Worm (Caenorhabditis elegans): ENCODE data around the gene ebp-1.
"Not testable (repeated sequence)": the region's sequence is repeated elsewhere in the genome, so short reads cannot be mapped to it uniquely, and the experiment has no call there.

ebp-1 gene

ce11 chrV:18021464-18021863, 21.9 kb upstream of the ebp-1 start:
- TF ChIP-seq ztf-25 (GFP tag; IDR thresholded peaks at IDR 0.05) (no peak), mcd-1 (GFP tag; IDR thresholded peaks at IDR 0.05) (peak; percentile 80)

- TF ChIP-seq somi-1 (GFP tag; optimal IDR thresholded peaks at IDR 0.05) (no peak), mcd-1 (GFP tag; IDR thresholded peaks at IDR 0.05) (no peak), tbx-9 (tag; optimal IDR thresholded peaks at IDR 0.05; ENCODE audit: borderline replicate concordance) (no peak), dpff-1 (tag; optimal IDR thresholded peaks at IDR 0.05) (no peak), Y53G8AR.9 (GFP tag; conservative IDR thresholded peaks at IDR 0.05) (no peak), F57A8.1 (GFP tag; optimal IDR thresholded peaks at IDR 0.05) (no peak), pbrm-1 (GFP tag; IDR thresholded peaks at IDR 0.05) (no peak), B0261.1 (tag; optimal IDR thresholded peaks at IDR 0.05) (no peak), lin-26 (GFP tag; IDR thresholded peaks at IDR 0.05) (no peak), bed-2 (GFP tag; IDR thresholded peaks at IDR 0.05) (no peak), madf-10 (tag; optimal IDR thresholded peaks at IDR 0.05) (no peak), let-526 (GFP tag; IDR thresholded peaks at IDR 0.05) (no peak), athp-1 (tag; optimal IDR thresholded peaks at IDR 0.05) (no peak)
Measured at ce11 chrV:18022179-18022578, 21.2 kb upstream of the ebp-1 start, which contains the start of gene prp-6. Gene prp-6, plus strand, starts transcription at chrV:18022479.

- TF ChIP-seq lin-26 (GFP tag; IDR thresholded peaks at IDR 0.05); K11D2.4 (GFP tag; IDR thresholded peaks at IDR 0.05); xnd-1 (tag; optimal IDR thresholded peaks at IDR 0.05): not testable (repeated sequence)
Measured at ce11 chrV:18055297-18056019, 12.1 kb downstream of the ebp-1 start, which contains the start of the genes Y59A8B.25 and ebp-3. Gene Y59A8B.25, minus strand, starts transcription at chrV:18055397. Gene ebp-3, plus strand, starts transcription at chrV:18055969.

ce11 chrV:18066257-18066783, 22.9 kb downstream of the ebp-1 start, which contains the start of gene Y59A8B.8:
Gene Y59A8B.8, minus strand, starts transcription at chrV:18066307.
- TF ChIP-seq dox-1 (GFP tag; IDR thresholded peaks at IDR 0.05): no peak
- TF ChIP-seq xnd-1 (tag; optimal IDR thresholded peaks at IDR 0.05): no peak
- no peak for TF ChIP-seq Y53G8AR.9 (GFP tag; conservative IDR thresholded peaks at IDR 0.05)
- TF ChIP-seq ama-1 (optimal IDR thresholded peaks at IDR 0.05): no peak
- TF ChIP-seq ama-1 (GFP tag; optimal IDR thresholded peaks at IDR 0.05): no peak
- no peak for TF ChIP-seq sea-2 (GFP tag; IDR thresholded peaks at IDR 0.05)
- TF ChIP-seq hsf-1 (GFP tag; IDR thresholded peaks at IDR 0.05): no peak
- no peak for TF ChIP-seq rec-8 (tag; optimal IDR thresholded peaks at IDR 0.05)
- TF ChIP-seq ceh-100 (GFP tag; IDR thresholded peaks at IDR 0.05): no peak
- no peak for TF ChIP-seq mxl-1 (tag; optimal IDR thresholded peaks at IDR 0.05)

ce11 chrV:18069195-18069594, 25.8 kb downstream of the ebp-1 start:
- TF ChIP-seq hmg-1.2 (GFP tag; IDR thresholded peaks at IDR 0.05) (peak; percentile 25; the same call in 1 of the 2 replicates), mcd-1 (GFP tag; IDR thresholded peaks at IDR 0.05) (peak; percentile 52; the same call in 1 of the 2 replicates)

- TF ChIP-seq Y53F4B.3 (GFP tag; IDR thresholded peaks at IDR 0.05) (no peak), C17E4.6 (GFP tag; IDR thresholded peaks at IDR 0.05) (no peak), sea-2 (GFP tag; IDR thresholded peaks at IDR 0.05) (no peak), B0035.1 (tag; optimal IDR thresholded peaks at IDR 0.05) (no peak), ZK185.1 (tag; optimal IDR thresholded peaks at IDR 0.05; ENCODE audit: poor library complexity, severe bottlenecking) (peak; percentile 50), sdz-38 (tag; optimal IDR thresholded peaks at IDR 0.05) (no peak), egl-44 (GFP tag; IDR thresholded peaks at IDR 0.05) (no peak), Y53G8AR.9 (GFP tag; conservative IDR thresholded peaks at IDR 0.05) (no peak), ccch-3 (GFP tag; optimal IDR thresholded peaks at IDR 0.05) (no peak), madf-8 (GFP tag; conservative IDR thresholded peaks at IDR 0.05) (no peak), nfya-1 (tag; optimal IDR thresholded peaks at IDR 0.05; ENCODE audit: borderline replicate concordance, insufficient read depth) (no peak), egrh-3 (GFP tag; IDR thresholded peaks at IDR 0.05) (no peak), ama-1 (optimal IDR thresholded peaks at IDR 0.05) (no peak), ama-1 (GFP tag; optimal IDR thresholded peaks at IDR 0.05) (no peak), sptf-2 (GFP tag; optimal IDR thresholded peaks at IDR 0.05) (no peak), madf-6 (GFP tag; IDR thresholded peaks at IDR 0.05) (peak; percentile 43; the same call in 1 of the 2 replicates), bed-2 (GFP tag; IDR thresholded peaks at IDR 0.05) (no peak), ekl-4 (GFP tag; IDR thresholded peaks at IDR 0.05) (peak; percentile 45; the same call in 1 of the 2 replicates)
Measured at ce11 chrV:18079163-18079562, 35.8 kb downstream of the ebp-1 start.

Data from whole organism, young adult.